Worm (Caenorhabditis elegans) whole organism, late embryonic: Measurements from ENCODE around the gene F13H10.8.
"Not testable (repeated sequence)": the region's sequence is repeated elsewhere in the genome, so short reads cannot be mapped to it uniquely, and the experiment has no call there.

ENCODE experiments used
- C38D4.7 ChIP-seq: fragments of 200-800 bp; sonication (Bioruptor generic); optimal IDR thresholded peaks from 2 replicates; lab custom pipeline; 2018; ENCODE audit warnings: mild to moderate bottlenecking, missing genetic modification characterization, moderate library complexity, missing compliant biosample characterization
- F13H6.1 ChIP-seq: sonication (generic microtip); optimal IDR thresholded peaks from 2 replicates; lab custom pipeline; 2016; ENCODE audit warnings: missing genetic modification characterization, missing compliant biosample characterization
- K02D7.2 ChIP-seq: sonication (generic microtip); optimal IDR thresholded peaks from 2 replicates; lab custom pipeline; 2017; ENCODE audit warnings: mild to moderate bottlenecking, missing genetic modification characterization, missing compliant biosample characterization
- T23F11.4 ChIP-seq: fragments of 200-800 bp; sonication (Bioruptor generic); optimal IDR thresholded peaks from 2 replicates; lab custom pipeline; 2018; ENCODE audit warnings: mild to moderate bottlenecking, missing genetic modification characterization, missing compliant biosample characterization
- ahr-1 ChIP-seq: sonication (generic microtip); optimal IDR thresholded peaks from 2 replicates; lab custom pipeline; 2016; ENCODE audit warnings: missing genetic modification characterization, missing compliant biosample characterization
- ceh-14 ChIP-seq: sonication (generic microtip); optimal IDR thresholded peaks from 2 replicates; lab custom pipeline; 2016; ENCODE audit warnings: missing genotype, missing genetic modification characterization, missing compliant biosample characterization
- ceh-18 ChIP-seq: sonication (generic microtip); optimal IDR thresholded peaks from 2 replicates; lab custom pipeline; 2016; ENCODE audit warnings: missing genetic modification characterization, missing compliant biosample characterization
- ceh-19 ChIP-seq: fragments of 200-800 bp; sonication (Bioruptor generic); optimal IDR thresholded peaks from 2 replicates; lab custom pipeline; 2018; ENCODE audit warnings: mild to moderate bottlenecking, missing genetic modification characterization, missing compliant biosample characterization
- ceh-22 ChIP-seq: sonication (generic microtip); optimal IDR thresholded peaks from 2 replicates; lab custom pipeline; 2017; ENCODE audit warnings: missing biosample characterization, missing genetic modification characterization
- ceh-30 ChIP-seq: fragments of 150-350 bp; optimal IDR thresholded peaks from 2 replicates; lab custom pipeline; 2014; ENCODE audit warnings: missing biosample characterization, missing genetic modification characterization
- ceh-31 ChIP-seq: sonication (generic microtip); optimal IDR thresholded peaks from 2 replicates; lab custom pipeline; 2016; ENCODE audit warnings: missing genetic modification characterization, missing compliant biosample characterization
- ceh-45 ChIP-seq: fragments of 200-800 bp; sonication (Bioruptor generic); IDR thresholded peaks from 2 replicates; pipeline ENCODE4 v1.3.6; 2022; ENCODE audit warnings: missing genetic modification reagents, missing genetic modification characterization, missing compliant biosample characterization
- ceh-48 ChIP-seq: sonication (generic microtip); optimal IDR thresholded peaks from 2 replicates; lab custom pipeline; 2016; ENCODE audit warnings: missing genetic modification characterization, inconsistent platforms, missing compliant biosample characterization
- ceh-9 ChIP-seq: sonication (generic microtip); optimal IDR thresholded peaks from 2 replicates; lab custom pipeline; 2016; ENCODE audit warnings: mild to moderate bottlenecking, missing genetic modification characterization, inconsistent platforms, missing compliant biosample characterization
- dmd-4 ChIP-seq: sonication (generic microtip); optimal IDR thresholded peaks from 2 replicates; lab custom pipeline; 2016; ENCODE audit warnings: borderline replicate concordance, missing genetic modification characterization, missing compliant biosample characterization
- elt-2 ChIP-seq: sonication (generic microtip); optimal IDR thresholded peaks from 2 replicates; lab custom pipeline; 2016; ENCODE audit warnings: missing genetic modification reagents, missing genetic modification characterization, missing compliant biosample characterization
- elt-4 ChIP-seq: sonication (generic microtip); optimal IDR thresholded peaks from 2 replicates; lab custom pipeline; 2016; ENCODE audit warnings: missing genetic modification characterization, missing compliant biosample characterization
- gmeb-2 ChIP-seq: sonication (generic microtip); optimal IDR thresholded peaks from 2 replicates; lab custom pipeline; 2016; ENCODE audit warnings: missing genetic modification characterization, inconsistent platforms, missing compliant biosample characterization
- hlh-15 ChIP-seq: sonication (generic microtip); optimal IDR thresholded peaks from 2 replicates; lab custom pipeline; 2016; ENCODE audit warnings: missing genetic modification characterization, missing compliant biosample characterization
- lim-6 ChIP-seq: sonication (generic microtip); optimal IDR thresholded peaks from 2 replicates; lab custom pipeline; 2016; ENCODE audit warnings: missing genetic modification characterization, missing compliant biosample characterization
- lin-11 ChIP-seq: fragments of 200-800 bp; sonication (Bioruptor generic); optimal IDR thresholded peaks from 2 replicates; lab custom pipeline; 2018; ENCODE audit warnings: mild to moderate bottlenecking, missing genetic modification characterization, missing compliant biosample characterization
- mec-3 ChIP-seq: sonication (generic microtip); optimal IDR thresholded peaks from 2 replicates; lab custom pipeline; 2016; ENCODE audit warnings: borderline replicate concordance, missing genetic modification characterization, missing compliant biosample characterization
- nhr-11 ChIP-seq: fragments of 150-350 bp; optimal IDR thresholded peaks from 2 replicates; lab custom pipeline; 2014; ENCODE audit warnings: missing biosample characterization, missing genetic modification characterization
- npax-4 ChIP-seq: sonication (generic microtip); optimal IDR thresholded peaks from 2 replicates; lab custom pipeline; 2016; ENCODE audit warnings: missing genetic modification characterization, missing compliant biosample characterization
- odd-2 ChIP-seq: sonication (generic microtip); optimal IDR thresholded peaks from 2 replicates; lab custom pipeline; 2017; ENCODE audit warnings: antibody characterized with exemption, mild to moderate bottlenecking, missing genetic modification characterization, missing compliant biosample characterization
- pag-3 ChIP-seq: sonication (generic microtip); optimal IDR thresholded peaks from 2 replicates; lab custom pipeline; 2016; ENCODE audit warnings: missing compliant biosample characterization, missing genetic modification characterization, borderline replicate concordance
- pqm-1 ChIP-seq: sonication (generic microtip); optimal IDR thresholded peaks from 2 replicates; lab custom pipeline; 2016; ENCODE audit warnings: missing genetic modification characterization, missing compliant biosample characterization
- pros-1 ChIP-seq: fragments of 150-350 bp; optimal IDR thresholded peaks from 2 replicates; lab custom pipeline; 2014; ENCODE audit warnings: missing biosample characterization, missing genetic modification reagents, missing genetic modification characterization
- sox-2 ChIP-seq: fragments of 200-800 bp; sonication (Bioruptor generic); IDR thresholded peaks from 2 replicates; pipeline ENCODE4 v1.3.6; 2022; ENCODE audit warnings: missing genetic modification reagents, missing genetic modification characterization, missing compliant biosample characterization
- sox-4 ChIP-seq: sonication (generic microtip); optimal IDR thresholded peaks from 2 replicates; lab custom pipeline; 2017; ENCODE audit warnings: mild to moderate bottlenecking, missing genetic modification characterization, inconsistent platforms, missing compliant biosample characterization
- syd-9 ChIP-seq: sonication (generic microtip); optimal IDR thresholded peaks from 2 replicates; lab custom pipeline; 2016; ENCODE audit warnings: mild to moderate bottlenecking, missing genetic modification characterization, moderate library complexity, missing compliant biosample characterization
- tbx-2 ChIP-seq: sonication (generic microtip); optimal IDR thresholded peaks from 2 replicates; lab custom pipeline; 2016; ENCODE audit warnings: missing genetic modification characterization, missing compliant biosample characterization
- tbx-7 ChIP-seq: sonication (generic microtip); optimal IDR thresholded peaks from 2 replicates; lab custom pipeline; 2016; ENCODE audit warnings: missing genotype, missing genetic modification characterization, missing compliant biosample characterization
- ttx-3 ChIP-seq: sonication (generic microtip); optimal IDR thresholded peaks from 2 replicates; lab custom pipeline; 2016; ENCODE audit warnings: missing genetic modification reagents, missing genetic modification characterization, missing compliant biosample characterization
- unc-42 ChIP-seq: sonication (generic microtip); optimal IDR thresholded peaks from 2 replicates; lab custom pipeline; 2016; ENCODE audit warnings: missing genotype, missing genetic modification characterization, missing compliant biosample characterization
- zip-5 ChIP-seq: sonication (generic microtip); optimal IDR thresholded peaks from 2 replicates; lab custom pipeline; 2016; ENCODE audit warnings: missing genetic modification characterization, missing compliant biosample characterization

The F13H10.8 gene

ce11 chrIV:10985568-10986035 is 34.7 kb upstream of the F13H10.8 start, which contains the start of gene cyb-2.1:
cyb-2.1 (plus strand) TSS chrIV:10985985.
- TF ChIP-seq hlh-15 (tag; lab: Kevin White, UChicago) (no peak), ceh-22 (tag; lab: Kevin White, UChicago) (no peak), zip-5 (tag; lab: Kevin White, UChicago) (no peak), elt-4 (tag; lab: Kevin White, UChicago) (no peak), ceh-19 (GFP tag; lab: Kevin White, UChicago) (no peak), pag-3 (no peak), sox-2 (GFP tag; lab: Robert Waterston, UW) (no peak), pros-1 (tag; lab: Kevin White, UChicago) (no peak), K02D7.2 (tag; lab: Kevin White, UChicago) (no peak), elt-2 (tag; lab: Kevin White, UChicago) (no peak), npax-4 (no peak), ceh-18 (no peak)
- TF ChIP-seq, all 69 proteins: peak for 0

DNA sequence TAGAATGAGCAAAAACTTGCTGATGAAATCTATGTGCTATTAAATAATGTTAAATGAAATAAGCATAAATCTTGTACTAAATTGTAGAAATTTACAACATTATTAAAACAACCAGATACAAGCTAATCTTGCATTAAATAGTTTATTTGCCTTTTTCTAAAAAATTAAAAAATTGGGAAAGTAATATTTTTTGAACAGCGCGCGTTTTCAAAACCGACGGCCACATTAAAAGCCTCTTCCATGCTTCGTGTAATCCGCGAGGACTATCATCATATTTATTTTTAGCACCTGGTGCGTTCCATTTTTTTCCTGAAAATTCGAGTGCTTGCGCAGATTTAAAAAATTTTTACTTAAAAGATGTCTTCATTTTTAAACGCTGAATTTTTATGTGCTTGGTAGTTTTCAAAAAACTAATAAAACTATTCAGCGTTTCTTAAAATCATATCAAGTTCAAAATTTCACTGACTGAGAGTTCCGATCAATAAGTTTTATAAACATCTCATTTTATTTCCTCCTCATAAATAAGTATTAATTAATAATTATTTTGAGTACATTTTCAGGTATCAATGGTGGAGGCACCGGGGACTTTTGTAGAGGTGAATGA is 32.9 kb upstream of the F13H10.8 start, which contains the start of gene Y43E12A.3:
TSS of gene Y43E12A.3 (plus strand) at position 554 of the 604 bp plus-strand sequence.
- not testable (repeated sequence) for TF ChIP-seq ceh-31, tbx-2, lin-11 (tag; lab: Kevin White, UChicago)

DNA sequence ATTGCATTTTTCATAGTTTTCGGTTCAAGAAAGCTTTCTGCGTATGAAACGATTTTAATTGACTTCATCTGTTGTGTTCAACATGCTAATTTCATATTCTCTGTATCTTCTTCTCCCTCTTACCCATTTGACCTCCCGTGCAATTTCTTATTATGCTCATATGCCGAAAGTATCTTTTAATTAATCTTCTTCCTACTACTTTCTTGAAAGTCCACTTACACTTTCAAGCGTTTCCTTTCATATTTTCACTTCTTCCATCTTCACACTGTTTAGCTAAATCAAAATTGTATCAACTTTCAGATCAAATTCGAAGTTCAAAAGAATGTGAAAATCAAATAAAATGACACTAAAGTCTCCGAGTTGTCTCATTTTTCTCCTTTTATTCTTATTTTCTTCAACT is 29.6 kb upstream of the F13H10.8 start, which contains the start of gene F13H10.5:
TSS of gene F13H10.5 (plus strand) at position 301 of the 400 bp plus-strand sequence.
- TF ChIP-seq lim-6 (tag; lab: Kevin White, UChicago), result no peak
- no peak for TF ChIP-seq tbx-7 (tag; lab: Kevin White, UChicago)
- no peak for TF ChIP-seq nhr-11 (tag; lab: Kevin White, UChicago)
- no peak for TF ChIP-seq dmd-4 (tag; lab: Kevin White, UChicago)
- TF ChIP-seq sox-2 (GFP tag; lab: Robert Waterston, UW), result no peak
- no peak for TF ChIP-seq syd-9 (tag; lab: Kevin White, UChicago)
- no peak for TF ChIP-seq T23F11.4 (GFP tag; lab: Kevin White, UChicago)
- TF ChIP-seq pros-1 (tag; lab: Kevin White, UChicago), result no peak

ce11 chrIV:11001614-11002013 is 18.7 kb upstream of the F13H10.8 start, which contains the start of gene F13H10.9:
F13H10.9 (plus strand) TSS chrIV:11001914.
- TF ChIP-seq pros-1 (tag; lab: Kevin White, UChicago) (no peak), zip-5 (tag; lab: Kevin White, UChicago) (no peak), syd-9 (tag; lab: Kevin White, UChicago) (no peak), unc-42 (no peak), ceh-30 (tag; lab: Kevin White, UChicago) (no peak), pqm-1 (tag; lab: Kevin White, UChicago) (no peak), ahr-1 (tag; lab: Kevin White, UChicago) (no peak), ceh-14 (tag; lab: Kevin White, UChicago) (no peak), C38D4.7 (GFP tag; lab: Kevin White, UChicago) (no peak), ceh-18 (no peak), ceh-45 (GFP tag; lab: Robert Waterston, UW) (no peak), ceh-9 (tag; lab: Kevin White, UChicago) (no peak)
- TF ChIP-seq, all 69 proteins: peak for 0

DNA sequence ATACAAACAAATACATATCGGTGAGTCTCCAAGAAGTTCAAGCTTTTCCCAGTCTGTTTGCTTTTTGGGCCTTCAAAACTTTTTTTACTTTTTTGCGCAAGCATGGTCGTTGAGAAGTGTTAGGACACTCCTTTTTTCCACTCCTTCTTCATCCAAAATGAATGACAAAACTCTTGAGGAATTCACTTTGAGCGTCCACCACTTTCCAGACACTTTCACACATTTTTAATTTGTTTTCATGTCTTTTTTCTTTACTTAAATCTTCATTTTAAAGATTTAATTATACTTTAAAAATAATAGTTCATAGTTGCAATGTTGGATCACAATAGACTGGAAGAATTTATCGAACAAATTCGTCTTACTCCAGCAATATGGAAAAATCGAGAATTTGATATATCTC is 16.0 kb upstream of the F13H10.8 start, which contains the start of gene F13H10.1:
TSS of gene F13H10.1 (plus strand) at position 301 of the 400 bp plus-strand sequence.
- TF ChIP-seq ceh-9 (tag; lab: Kevin White, UChicago) (no peak), ceh-45 (GFP tag; lab: Robert Waterston, UW) (no peak), ahr-1 (tag; lab: Kevin White, UChicago) (no peak), F13H6.1 (tag; lab: Kevin White, UChicago) (no peak), mec-3 (no peak), sox-4 (tag; lab: Kevin White, UChicago) (no peak), ceh-22 (tag; lab: Kevin White, UChicago) (no peak), ttx-3 (tag; lab: Kevin White, UChicago) (no peak), odd-2 (tag; lab: Kevin White, UChicago) (no peak), elt-4 (tag; lab: Kevin White, UChicago) (no peak), T23F11.4 (GFP tag; lab: Kevin White, UChicago) (no peak), gmeb-2 (tag; lab: Kevin White, UChicago) (no peak), ceh-18 (no peak), ceh-48 (tag; lab: Kevin White, UChicago) (no peak)
